Worm (Caenorhabditis elegans): Measurements from ENCODE around the gene Y55B1AR.2.

ce11 chrIII:605415-606054 lies 6.9 kb upstream of the Y55B1AR.2 start, which contains the start of the genes Y55B1AR.4 and ttr-7:
- no peak for TF ChIP-seq ceh-63 (GFP tag; optimal IDR thresholded peaks at IDR 0.05)
- TF ChIP-seq aha-1 (tag; optimal IDR thresholded peaks at IDR 0.05), result no peak
- TF ChIP-seq lin-13 (GFP tag; optimal IDR thresholded peaks at IDR 0.05), result no peak

All from whole organism, L1 larva.